Worm (Caenorhabditis elegans) whole organism, L3 larva: ENCODE measurements around the gene gbas-1.
A peak's percentile ranks its signal among the peaks of the same experiment; 100 is the strongest.

ENCODE experiments used
- R02D3.7 ChIP-seq: fragments of 150-350 bp; optimal IDR thresholded peaks from 2 replicates; lab custom pipeline; 2014; ENCODE audit warnings: missing biosample characterization, missing genetic modification characterization
- ZK546.5 ChIP-seq: sonication (generic microtip); optimal IDR thresholded peaks from 2 replicates; lab custom pipeline; 2017; ENCODE audit warnings: missing biosample characterization, missing genetic modification characterization
- ama-1 ChIP-seq: fragments of 150-350 bp; optimal IDR thresholded peaks from 2 replicates; lab custom pipeline; 2018
- ceh-16 ChIP-seq: sonication (generic microtip); optimal IDR thresholded peaks from 2 replicates; lab custom pipeline; 2017; ENCODE audit warnings: missing biosample characterization, missing genetic modification characterization
- ceh-28 ChIP-seq: fragments of 150-350 bp; optimal IDR thresholded peaks from 2 replicates; lab custom pipeline; 2014; ENCODE audit warnings: missing biosample characterization, missing genetic modification reagents, missing genetic modification characterization
- ceh-9 ChIP-seq: sonication (generic microtip); optimal IDR thresholded peaks from 2 replicates; lab custom pipeline; 2018; ENCODE audit warnings: missing biosample characterization, missing genetic modification characterization
- daf-12 ChIP-seq: fragments of 150-350 bp; optimal IDR thresholded peaks from 2 replicates; lab custom pipeline; 2014; ENCODE audit warnings: missing biosample characterization, missing genetic modification reagents, missing genetic modification characterization
- egl-5 ChIP-seq: fragments of 150-350 bp; optimal IDR thresholded peaks from 2 replicates; lab custom pipeline; 2017; ENCODE audit warnings: missing biosample characterization, missing genetic modification reagents, missing genetic modification characterization, inconsistent platforms
- elt-1 ChIP-seq: fragments of 150-350 bp; optimal IDR thresholded peaks from 2 replicates; lab custom pipeline; 2014; ENCODE audit warnings: missing biosample characterization, missing genetic modification characterization
- elt-2 ChIP-seq: sonication (generic microtip); optimal IDR thresholded peaks from 2 replicates; lab custom pipeline; 2016; ENCODE audit warnings: missing genetic modification reagents, mild to moderate bottlenecking, missing genetic modification characterization, missing compliant biosample characterization
- elt-3 ChIP-seq, 3 experiments: fragments of 150-350 bp in 1 of 3; sonication (generic microtip) in 2 of 3; optimal IDR thresholded peaks; 2 replicates in 2 of 3; 4 replicates in 1 of 3; lab custom pipeline; 2014 to 2017; ENCODE audit warnings: missing biosample characterization in 3 of 3, missing genetic modification characterization in 3 of 3
- fkh-10 ChIP-seq: sonication (generic microtip); optimal IDR thresholded peaks from 2 replicates; lab custom pipeline; 2017; ENCODE audit warnings: missing biosample characterization, missing genetic modification reagents, missing genetic modification characterization
- fkh-2 ChIP-seq: fragments of 150-350 bp; optimal IDR thresholded peaks from 2 replicates; lab custom pipeline; 2014; ENCODE audit warnings: missing biosample characterization, missing genetic modification reagents, missing genetic modification characterization
- fos-1 ChIP-seq: fragments of 150-350 bp; optimal IDR thresholded peaks from 2 replicates; lab custom pipeline; 2014; ENCODE audit warnings: missing biosample characterization, missing genetic modification characterization
- hmg-11 ChIP-seq: sonication (generic microtip); optimal IDR thresholded peaks from 2 replicates; lab custom pipeline; 2016; ENCODE audit warnings: missing genetic modification characterization, missing compliant biosample characterization
- jun-1 ChIP-seq: fragments of 150-350 bp; optimal IDR thresholded peaks from 2 replicates; lab custom pipeline; 2014; ENCODE audit warnings: missing biosample characterization, missing genetic modification reagents, missing genetic modification characterization
- mdl-1 ChIP-seq: fragments of 150-350 bp; optimal IDR thresholded peaks from 2 replicates; lab custom pipeline; 2014; ENCODE audit warnings: missing biosample characterization, missing genetic modification characterization
- nfya-1 ChIP-seq: sonication (generic microtip); optimal IDR thresholded peaks from 2 replicates; lab custom pipeline; 2017; ENCODE audit warnings: missing genetic modification characterization, mild to moderate bottlenecking, missing compliant biosample characterization, antibody characterized with exemption, moderate library complexity; ENCODE audit not compliant: insufficient read depth
- nhr-12 ChIP-seq: fragments of 150-350 bp; optimal IDR thresholded peaks from 2 replicates; lab custom pipeline; 2014; ENCODE audit warnings: missing biosample characterization, missing genetic modification characterization
- nhr-237 ChIP-seq: fragments of 150-350 bp; optimal IDR thresholded peaks from 2 replicates; lab custom pipeline; 2014; ENCODE audit warnings: missing biosample characterization, missing genetic modification characterization
- nhr-25 ChIP-seq: sonication (generic microtip); optimal IDR thresholded peaks from 2 replicates; lab custom pipeline; 2017; ENCODE audit warnings: missing biosample characterization, missing genetic modification characterization
- nhr-43 ChIP-seq: sonication (generic microtip); optimal IDR thresholded peaks from 2 replicates; lab custom pipeline; 2016; ENCODE audit warnings: mild to moderate bottlenecking, missing genetic modification characterization, missing compliant biosample characterization; ENCODE audit not compliant: poor library complexity, severe bottlenecking
- nhr-67 ChIP-seq: fragments of 150-350 bp; optimal IDR thresholded peaks from 2 replicates; lab custom pipeline; 2014; ENCODE audit warnings: missing biosample characterization, missing genetic modification characterization
- nhr-76 ChIP-seq: fragments of 150-350 bp; sonication (generic microtip); optimal IDR thresholded peaks from 5 replicates; lab custom pipeline; 2014; ENCODE audit warnings: missing biosample characterization, missing genetic modification characterization
- nhr-77 ChIP-seq: fragments of 150-350 bp; optimal IDR thresholded peaks from 2 replicates; lab custom pipeline; 2014; ENCODE audit warnings: missing biosample characterization, missing genetic modification characterization
- pha-4 ChIP-seq: fragments of 150-350 bp; optimal IDR thresholded peaks from 2 replicates; lab custom pipeline; 2014; ENCODE audit warnings: missing biosample characterization, missing genetic modification reagents, missing genetic modification characterization
- sea-2 ChIP-seq: fragments of 150-350 bp; sonication (generic microtip); optimal IDR thresholded peaks from 4 replicates; lab custom pipeline; 2014; ENCODE audit warnings: missing biosample characterization, missing genetic modification reagents, missing genetic modification characterization
- skn-1 ChIP-seq: fragments of 150-350 bp; optimal IDR thresholded peaks from 2 replicates; lab custom pipeline; 2014; ENCODE audit warnings: missing biosample characterization, missing genetic modification characterization
- snpc-4 ChIP-seq: fragments of 150-350 bp; optimal IDR thresholded peaks from 2 replicates; lab custom pipeline; 2014; ENCODE audit warnings: missing biosample characterization, missing genetic modification characterization
- tbx-2 ChIP-seq: sonication (generic microtip); optimal IDR thresholded peaks from 2 replicates; lab custom pipeline; 2016; ENCODE audit warnings: mild to moderate bottlenecking, missing genetic modification characterization, missing compliant biosample characterization
- unc-39 ChIP-seq: sonication (generic microtip); optimal IDR thresholded peaks from 4 replicates; lab custom pipeline; 2017; ENCODE audit warnings: missing biosample characterization, missing genetic modification characterization
- zag-1 ChIP-seq: fragments of 150-350 bp; optimal IDR thresholded peaks from 2 replicates; lab custom pipeline; 2014; ENCODE audit warnings: missing biosample characterization, missing genetic modification characterization

The gbas-1 gene

DNA sequence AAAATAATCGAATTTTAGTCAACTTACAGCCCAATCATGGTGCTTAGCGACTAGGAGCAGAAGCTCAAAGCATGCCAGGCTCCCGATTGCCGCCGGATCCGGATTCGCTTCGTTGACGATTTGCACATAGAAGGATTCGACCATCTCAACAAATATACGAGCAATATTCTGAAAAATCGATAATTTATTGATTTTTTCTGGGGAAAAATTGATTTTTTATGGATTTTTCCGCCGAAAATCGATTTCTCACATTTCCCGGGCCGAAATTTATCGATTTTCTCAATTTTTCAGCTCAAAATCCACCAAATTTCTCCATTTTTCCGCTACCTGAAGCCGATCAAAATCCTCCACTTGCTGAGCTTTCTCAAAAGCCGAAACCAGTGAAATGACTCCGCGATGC lies 35.8 kb upstream of the gbas-1 start:
- TF ChIP-seq zag-1 (tag; lab: Kevin White, UChicago) (no peak), jun-1 (no peak), ceh-28 (peak; percentile 82), ZK546.5 (tag; lab: Kevin White, UChicago) (no peak)
- TF ChIP-seq, all 47 proteins: peak for 1

DNA sequence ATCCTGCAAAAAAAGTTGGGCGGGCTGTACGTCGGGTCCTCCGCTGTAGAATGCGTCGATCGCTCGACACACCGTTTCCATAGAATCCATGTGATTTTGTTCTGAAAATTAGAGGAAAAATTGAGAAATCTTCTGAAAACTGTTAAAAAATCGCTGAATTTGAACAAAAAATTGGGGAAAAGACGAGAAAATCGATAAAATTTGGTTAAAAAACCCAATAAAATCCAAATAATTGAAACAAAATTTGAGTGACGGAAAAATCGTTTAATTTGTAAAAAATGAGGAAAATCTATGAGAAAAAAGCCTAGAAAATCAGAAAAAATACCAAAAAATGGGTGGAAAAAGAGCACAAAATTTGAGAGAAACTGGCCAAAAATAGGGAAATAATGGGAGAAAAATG lies 31.4 kb upstream of the gbas-1 start, which contains the start of gene tsr-1:
Gene tsr-1, minus strand, starts transcription at position 101 of the 400 bp plus-strand sequence.
- TF ChIP-seq fkh-10 (GFP tag; lab: Kevin White, UChicago) (no peak), daf-12 (tag; lab: Kevin White, UChicago) (no peak), mdl-1 (no peak), skn-1 (tag; lab: Kevin White, UChicago) (no peak), fkh-2 (tag; lab: Kevin White, UChicago) (no peak)

DNA sequence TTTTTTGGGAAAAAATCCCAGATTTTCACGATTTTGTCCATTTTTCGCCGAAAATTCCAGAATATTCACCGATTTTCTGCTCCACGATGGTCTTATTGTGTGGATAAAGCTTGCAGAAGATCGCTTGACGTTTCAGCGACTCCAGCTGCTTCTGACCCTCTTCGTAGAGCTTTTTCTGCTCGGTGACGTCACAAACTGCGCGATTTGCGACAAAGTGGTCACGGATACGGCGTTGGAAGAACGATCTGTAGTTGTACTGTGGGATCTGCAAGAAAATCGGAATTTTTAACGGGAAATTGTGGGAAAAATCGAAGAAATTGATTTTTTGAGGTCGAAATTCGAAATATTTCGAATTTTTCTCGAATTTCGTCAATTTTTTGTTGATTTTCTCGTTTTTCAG lies 26.1 kb upstream of the gbas-1 start, which contains the start of gene mnat-1:
Gene mnat-1, minus strand, starts transcription at position 101 of the 400 bp plus-strand sequence.
- no peak for TF ChIP-seq ceh-16
- no peak for TF ChIP-seq ceh-28
- TF ChIP-seq pha-4 (tag; lab: Kevin White, UChicago): no peak
- no peak for TF ChIP-seq nhr-43 (tag; lab: Kevin White, UChicago)
- no peak for TF ChIP-seq nhr-237 (tag; lab: Kevin White, UChicago)
- no peak for TF ChIP-seq elt-2 (tag; lab: Kevin White, UChicago)
- TF ChIP-seq nhr-77 (tag; lab: Kevin White, UChicago): no peak
- no peak for TF ChIP-seq nhr-12
- no peak for TF ChIP-seq nhr-25 (tag; lab: Kevin White, UChicago)
- no peak for TF ChIP-seq fkh-10 (GFP tag; lab: Kevin White, UChicago)
- TF ChIP-seq ceh-9 (tag; lab: Kevin White, UChicago): no peak

DNA sequence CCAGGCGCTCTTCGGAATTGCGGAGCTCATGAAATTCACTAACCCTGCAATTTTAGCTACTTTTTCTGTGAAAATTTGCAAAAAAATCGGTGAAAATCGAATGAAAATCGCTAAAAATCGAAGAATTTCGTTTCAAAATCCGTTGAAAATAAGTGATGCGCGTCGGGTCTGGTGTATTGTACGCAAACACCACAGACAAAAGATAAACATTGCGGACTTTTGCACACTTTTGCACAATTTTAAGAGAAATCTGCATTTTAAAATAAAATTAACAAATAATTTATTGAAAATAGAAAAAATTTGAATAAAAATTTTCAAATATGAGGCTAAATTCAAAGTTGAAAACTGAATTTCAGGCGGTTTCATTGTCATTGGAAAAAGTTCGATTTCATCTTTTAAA lies 25.6 kb upstream of the gbas-1 start, which contains the start of gene F53G2.12:
Gene F53G2.12, minus strand, starts transcription at position 44 of the 400 bp plus-strand sequence.
- TF ChIP-seq unc-39 (tag; lab: Kevin White, UChicago): no peak
- peak; percentile 2 for TF ChIP-seq elt-2 (tag; lab: Kevin White, UChicago)

DNA sequence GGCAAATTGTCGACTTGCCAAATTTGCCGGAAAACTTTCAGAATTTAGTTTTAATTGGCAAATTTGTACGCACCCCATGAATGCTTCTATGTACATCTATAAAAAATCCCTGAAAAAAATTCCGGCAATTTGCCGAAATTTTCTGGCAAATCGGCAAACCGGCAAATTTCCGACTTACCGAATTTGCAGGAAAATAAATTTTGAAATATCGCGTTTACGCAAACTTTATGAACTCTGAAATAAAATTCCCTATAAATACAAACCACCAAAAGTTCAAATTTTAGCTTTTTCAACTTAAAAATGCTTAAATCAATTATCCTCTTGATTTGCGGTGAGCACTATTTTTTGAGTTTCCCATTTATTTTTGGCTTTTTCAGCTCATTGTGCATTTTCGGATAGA lies 24.6 kb upstream of the gbas-1 start, which contains the start of gene F53G2.3:
Gene F53G2.3, plus strand, starts transcription at position 301 of the 400 bp plus-strand sequence.
- TF ChIP-seq hmg-11 (tag; lab: Kevin White, UChicago) (no peak), R02D3.7 (tag; lab: Kevin White, UChicago) (no peak), snpc-4 (tag; lab: Kevin White, UChicago) (no peak), ceh-16 (no peak), ceh-9 (tag; lab: Kevin White, UChicago) (no peak), nhr-25 (tag; lab: Kevin White, UChicago) (no peak), pha-4 (tag; lab: Kevin White, UChicago) (no peak), nhr-76 (tag; lab: Kevin White, UChicago) (no peak), nfya-1 (tag; lab: Kevin White, UChicago) (no peak), elt-1 (no peak), nhr-67 (no peak), nhr-43 (tag; lab: Kevin White, UChicago) (no peak)

DNA sequence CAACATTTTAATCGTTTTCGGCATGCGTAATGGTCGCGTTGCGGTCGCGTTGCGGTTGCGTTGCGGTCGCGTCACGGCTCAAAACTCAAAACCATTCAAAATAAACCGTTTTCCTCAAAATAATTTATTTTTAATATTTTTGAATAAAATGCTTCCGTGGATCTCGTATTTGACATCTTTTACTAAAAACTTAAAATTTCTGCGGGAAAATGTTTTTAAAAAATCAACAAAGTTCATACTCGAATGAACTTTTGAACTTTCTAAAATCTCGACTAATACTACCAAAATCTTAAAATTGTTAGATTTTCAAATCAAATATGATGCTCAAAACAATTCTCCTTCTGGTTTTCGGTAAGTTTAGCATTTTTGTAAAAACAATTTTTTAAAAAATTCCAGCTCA lies 23.1 kb upstream of the gbas-1 start, which contains the start of gene F53G2.2:
Gene F53G2.2, plus strand, starts transcription at position 301 of the 400 bp plus-strand sequence.
- no peak for TF ChIP-seq nhr-12
- TF ChIP-seq nhr-237 (tag; lab: Kevin White, UChicago): no peak
- no peak for TF ChIP-seq nfya-1 (tag; lab: Kevin White, UChicago)
- TF ChIP-seq pha-4 (tag; lab: Kevin White, UChicago): no peak
- TF ChIP-seq sea-2 (GFP tag; lab: Kevin White, UChicago): no peak

DNA sequence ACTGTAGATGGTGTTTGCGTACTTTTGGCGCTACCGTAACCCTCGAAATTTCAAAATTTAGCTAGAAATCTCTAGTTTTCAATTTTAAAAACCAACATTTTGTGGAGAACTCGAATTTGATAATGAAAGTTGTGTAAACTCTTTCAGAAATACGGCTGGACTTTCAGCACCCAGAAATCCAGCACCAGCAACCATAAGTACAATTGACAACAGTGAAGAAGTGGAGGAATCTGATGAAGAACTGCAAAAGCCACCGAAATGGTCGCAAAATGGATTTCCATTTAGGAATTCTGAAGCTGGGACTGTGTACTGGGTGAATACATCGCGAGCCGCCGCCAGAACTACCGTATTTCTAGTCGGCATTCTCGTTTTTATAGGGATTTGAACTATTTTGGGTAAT lies 21.2 kb upstream of the gbas-1 start, which contains the start of gene F53G2.13:
Gene F53G2.13, plus strand, starts transcription at position 301 of the 400 bp plus-strand sequence.
- TF ChIP-seq elt-2 (tag; lab: Kevin White, UChicago): no peak
- no peak for TF ChIP-seq ZK546.5 (tag; lab: Kevin White, UChicago)
- no peak for TF ChIP-seq daf-12 (tag; lab: Kevin White, UChicago)
- TF ChIP-seq unc-39 (tag; lab: Kevin White, UChicago): no peak
- no peak for TF ChIP-seq elt-3 (tag; optimal IDR thresholded peaks at IDR 0.05; lab: Kevin White, UChicago)
- TF ChIP-seq ama-1 (lab: Kevin White, UChicago): no peak
- TF ChIP-seq ceh-28: no peak
- no peak for TF ChIP-seq sea-2 (GFP tag; lab: Kevin White, UChicago)
- no peak for TF ChIP-seq egl-5 (tag; lab: Kevin White, UChicago)
- no peak for TF ChIP-seq tbx-2 (tag; lab: Kevin White, UChicago)
- no peak for TF ChIP-seq fos-1 (tag; lab: Kevin White, UChicago)
